Fruit fly (Drosophila melanogaster): ENCODE data around the gene Est-Q.

The Est-Q gene

DNA sequence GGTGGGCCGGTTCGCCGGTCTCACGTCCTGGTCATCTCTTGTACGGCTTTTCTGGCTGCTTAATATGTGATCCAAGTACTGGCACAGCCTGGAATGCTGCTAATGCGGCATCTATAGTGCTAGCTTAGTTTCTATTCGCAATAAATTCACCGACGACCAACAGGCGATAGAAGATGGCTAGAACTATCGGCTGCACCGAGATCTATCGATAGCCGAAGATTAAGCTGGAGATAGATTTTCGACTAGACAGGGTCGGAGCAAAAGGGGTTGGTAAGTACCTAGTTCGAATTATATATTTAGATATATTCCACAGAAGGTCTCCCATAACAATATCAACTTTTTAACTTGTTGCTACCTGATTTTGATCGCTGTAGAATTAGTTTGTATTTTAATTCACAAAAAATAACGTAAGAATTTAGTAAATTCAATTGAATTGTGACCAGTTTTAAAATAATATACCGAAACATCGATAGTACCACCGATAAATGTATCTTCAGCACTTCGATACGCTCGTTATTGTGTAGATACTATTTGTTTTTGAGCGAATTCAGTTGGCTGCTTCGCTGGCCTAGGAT lies 6.2 kb downstream of the Est-Q start, which contains the start of the genes Glg1 and M6 (continued):
- TF ChIP-seq fd59A (GFP tag; optimal IDR thresholded peaks at IDR 0.05) (no peak), Sox15 (GFP tag; optimal IDR thresholded peaks at IDR 0.05) (peak; percentile 37), Ets96B (tag; optimal IDR thresholded peaks at IDR 0.05) (peak; percentile 51), fd85E (GFP tag; optimal IDR thresholded peaks at IDR 0.05) (no peak), net (GFP tag; optimal IDR thresholded peaks at IDR 0.05) (peak; percentile 27), Sox14 (GFP tag; optimal IDR thresholded peaks at IDR 0.05) (peak; percentile 64), Lpt (GFP tag; optimal IDR thresholded peaks at IDR 0.05) (no peak), CG9139 (GFP tag; optimal IDR thresholded peaks at IDR 0.05) (no peak), CG7368 (GFP tag; optimal IDR thresholded peaks at IDR 0.05) (no peak)

DNA sequence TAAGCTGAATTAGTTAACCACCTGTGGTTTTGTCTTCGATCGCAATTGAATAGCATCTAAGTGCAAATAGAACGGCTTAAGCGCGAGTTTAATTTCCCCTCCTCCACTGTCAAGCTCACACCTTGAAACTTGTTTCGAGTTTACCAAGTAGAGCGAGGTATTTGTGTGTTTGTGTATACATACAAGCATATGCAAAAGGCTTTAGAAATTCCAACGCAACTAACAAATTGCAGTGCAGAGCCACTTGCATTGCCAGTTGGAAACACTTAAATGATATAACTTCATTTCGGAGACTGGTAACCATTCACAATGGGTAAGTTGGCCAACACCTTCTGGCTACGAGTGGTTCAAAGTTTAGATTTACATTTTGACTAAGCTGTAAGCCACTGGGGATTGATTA lies 6.7 kb downstream of the Est-Q start:
- TF ChIP-seq fd59A (GFP tag; optimal IDR thresholded peaks at IDR 0.05) (no peak), lz (GFP tag; optimal IDR thresholded peaks at IDR 0.05) (no peak), Sox14 (GFP tag; optimal IDR thresholded peaks at IDR 0.05) (no peak), CG11294 (GFP tag; IDR thresholded peaks at IDR 0.05) (no peak), CG11762 (GFP tag; optimal IDR thresholded peaks at IDR 0.05; ENCODE audit: insufficient read depth) (no peak), CG10631 (GFP tag; optimal IDR thresholded peaks at IDR 0.05) (no peak), CG4318 (GFP tag; optimal IDR thresholded peaks at IDR 0.05) (no peak), dac (GFP tag; optimal IDR thresholded peaks at IDR 0.05) (no peak), Met (GFP tag; optimal IDR thresholded peaks at IDR 0.05) (no peak), CG6276 (GFP tag; optimal IDR thresholded peaks at IDR 0.05) (no peak), dsx (GFP tag; optimal IDR thresholded peaks at IDR 0.05; ENCODE audit: poor library complexity, severe bottlenecking) (no peak), Eip75B (GFP tag; optimal IDR thresholded peaks at IDR 0.05) (no peak), CG15336 (GFP tag; IDR thresholded peaks at IDR 0.05) (no peak), fd85E (GFP tag; optimal IDR thresholded peaks at IDR 0.05) (no peak), vri (GFP tag; optimal IDR thresholded peaks at IDR 0.05) (no peak)

- no peak for TF ChIP-seq Sox15 (GFP tag; optimal IDR thresholded peaks at IDR 0.05)
- TF ChIP-seq eg (GFP tag; IDR thresholded peaks at IDR 0.05) = no peak
- TF ChIP-seq CG16779 (tag; optimal IDR thresholded peaks at IDR 0.05) = no peak
- no peak for TF ChIP-seq CG1621 (tag; optimal IDR thresholded peaks at IDR 0.05)
- peak; percentile 45 for TF ChIP-seq Eip78C (GFP tag)
- no peak for TF ChIP-seq Hr39 (GFP tag; optimal IDR thresholded peaks at IDR 0.05)
Observed at dm6 chr3L:21508621-21509020, 7.4 kb downstream of the Est-Q start.

DNA sequence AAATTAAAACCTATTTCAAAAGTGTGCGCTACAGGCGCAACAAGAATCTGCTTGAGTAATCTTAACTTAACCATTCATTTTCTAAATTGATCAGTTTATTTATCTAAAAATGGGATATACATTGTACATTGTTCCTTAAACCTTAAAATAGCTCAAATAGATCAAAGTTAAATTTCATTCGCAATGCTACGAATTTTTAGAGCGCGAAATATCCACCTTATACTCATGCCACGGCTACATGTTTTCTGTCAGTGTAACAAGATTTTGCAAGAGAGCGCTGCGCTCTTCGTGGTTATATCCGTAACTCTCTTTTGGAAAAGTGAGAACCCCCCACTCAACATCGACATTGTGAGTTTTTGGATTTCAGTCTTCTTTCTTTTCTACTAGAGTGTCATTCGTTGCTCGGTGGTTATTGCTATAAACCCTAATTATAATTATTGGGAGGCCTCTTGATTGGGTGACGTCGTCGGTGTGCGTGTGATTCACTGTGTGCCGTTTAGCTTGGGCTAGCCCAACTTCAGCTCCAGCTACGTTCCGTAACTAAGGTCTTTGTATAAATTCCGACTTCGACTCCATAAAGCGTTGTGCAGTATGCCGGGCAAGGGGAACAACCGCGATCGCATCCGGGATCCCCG lies 8.4 kb downstream of the Est-Q start:
- TF ChIP-seq CG3919 (GFP tag; optimal IDR thresholded peaks at IDR 0.05) (peak; percentile 77), topi (GFP tag; optimal IDR thresholded peaks at IDR 0.05) (peak; percentile 52), cyc (GFP tag; optimal IDR thresholded peaks at IDR 0.05) (peak; percentile 45), CG8319 (GFP tag; optimal IDR thresholded peaks at IDR 0.05) (peak; percentile 36), Hr4 (GFP tag; optimal IDR thresholded peaks at IDR 0.05) (peak; percentile 78), Smox (GFP tag; optimal IDR thresholded peaks at IDR 0.05) (peak; percentile 64), Gug (GFP tag; IDR thresholded peaks at IDR 0.05) (no peak), CG6854 (GFP tag; optimal IDR thresholded peaks at IDR 0.05) (no peak), Eip75B (GFP tag; optimal IDR thresholded peaks at IDR 0.05) (peak; percentile 78), fd85E (GFP tag; optimal IDR thresholded peaks at IDR 0.05) (no peak), net (GFP tag; optimal IDR thresholded peaks at IDR 0.05) (peak; percentile 68), CG6163 (GFP tag; IDR thresholded peaks at IDR 0.05) (peak; percentile 67), CG11902 (GFP tag; optimal IDR thresholded peaks at IDR 0.05) (no peak), Ets96B (tag; optimal IDR thresholded peaks at IDR 0.05) (peak; percentile 51), Hr39 (GFP tag; optimal IDR thresholded peaks at IDR 0.05) (peak; percentile 69), achi (GFP tag; optimal IDR thresholded peaks at IDR 0.05) (peak; percentile 67), fkh (GFP tag; optimal IDR thresholded peaks at IDR 0.05) (no peak), Hr38 (GFP tag; optimal IDR thresholded peaks at IDR 0.05) (no peak), Sox14 (GFP tag; optimal IDR thresholded peaks at IDR 0.05) (peak; percentile 49), CG8119 (GFP tag; IDR thresholded peaks at IDR 0.05) (peak; percentile 53; the same call in 2 of the 3 replicates), CG9139 (GFP tag; optimal IDR thresholded peaks at IDR 0.05) (no peak), eg (GFP tag; IDR thresholded peaks at IDR 0.05) (no peak; the same call in 2 of the 3 replicates), CG4318 (GFP tag; optimal IDR thresholded peaks at IDR 0.05) (peak; percentile 52), vri (GFP tag; optimal IDR thresholded peaks at IDR 0.05) (peak; percentile 4), CG3032 (tag; optimal IDR thresholded peaks at IDR 0.05) (peak; percentile 62), CG7368 (GFP tag; optimal IDR thresholded peaks at IDR 0.05) (peak; percentile 54), CG16779 (tag; optimal IDR thresholded peaks at IDR 0.05) (no peak), fd59A (GFP tag; optimal IDR thresholded peaks at IDR 0.05) (peak; percentile 17), CG6276 (GFP tag; optimal IDR thresholded peaks at IDR 0.05) (peak; percentile 64), CG11294 (GFP tag; IDR thresholded peaks at IDR 0.05) (no peak), salr (GFP tag; optimal IDR thresholded peaks at IDR 0.05) (no peak), CG6792 (GFP tag; optimal IDR thresholded peaks at IDR 0.05) (peak; percentile 62)
